Fruit fly (Drosophila melanogaster) whole organism, embryonic: ENCODE data around the gene CG32679.

Experiments
- CG1529 ChIP-seq: fragments of 200-800 bp; sonication (Bioruptor generic); optimal IDR thresholded peaks from 3 replicates; lab custom pipeline; 2018; ENCODE audit warnings: missing biosample characterization, missing genetic modification characterization
- CG15479 ChIP-seq: fragments of 200-800 bp; sonication (Bioruptor generic); optimal IDR thresholded peaks from 3 replicates; lab custom pipeline; 2019; ENCODE audit warnings: missing biosample characterization, mild to moderate bottlenecking, missing genetic modification characterization, moderate library complexity
- CG2202 ChIP-seq: fragments of 200-800 bp; sonication (Bioruptor generic); optimal IDR thresholded peaks from 2 replicates; lab custom pipeline; 2018; ENCODE audit warnings: missing biosample characterization, mild to moderate bottlenecking, missing genetic modification characterization
- CG9609 ChIP-seq: fragments of 200-800 bp; sonication (Bioruptor generic); optimal IDR thresholded peaks from 3 replicates; lab custom pipeline; 2016; ENCODE audit warnings: missing biosample characterization, missing genetic modification characterization
- Sin3A ChIP-seq: fragments of >200 bp; optimal IDR thresholded peaks from 2 replicates; lab custom pipeline; 2018
- dpn ChIP-seq, 2 experiments: fragments of 200-800 bp; sonication (Bioruptor generic); optimal IDR thresholded peaks; 3 replicates each; lab custom pipeline; 2016; ENCODE audit warnings: missing biosample characterization in 2 of 2, missing genetic modification characterization in 2 of 2
- fu2 ChIP-seq: fragments of 200-800 bp; sonication (Bioruptor generic); optimal IDR thresholded peaks from 2 replicates; lab custom pipeline; 2016; ENCODE audit warnings: missing biosample characterization, missing genetic modification characterization
- wor ChIP-seq: fragments of 200-800 bp; sonication (Bioruptor generic); IDR thresholded peaks from 2 replicates; pipeline ENCODE4 v1.3.6; 2022; ENCODE audit warnings: missing biosample characterization, missing genetic modification characterization

dm6 chrX:10385757-10386156 is 18.5 kb upstream of the CG32679 start, which contains the start of the genes Psf3 and flw:
- TF ChIP-seq wor (no peak), fu2 (GFP tag; lab: Kevin White, UChicago) (no peak), CG9609 (GFP tag; lab: Kevin White, UChicago) (no peak), dpn (GFP tag; optimal IDR thresholded peaks at IDR 0.05; lab: Kevin White, UChicago) (peak; percentile 20 to 37), CG2202 (tag; lab: Kevin White, UChicago) (no peak), Sin3A (lab: Kevin White, UChicago) (peak; percentile 54), CG1529 (GFP tag; lab: Kevin White, UChicago) (no peak), CG15479 (no peak)
